Fruit fly (Drosophila melanogaster): ENCODE data around the gene Pi4KIIIalpha.

DNA sequence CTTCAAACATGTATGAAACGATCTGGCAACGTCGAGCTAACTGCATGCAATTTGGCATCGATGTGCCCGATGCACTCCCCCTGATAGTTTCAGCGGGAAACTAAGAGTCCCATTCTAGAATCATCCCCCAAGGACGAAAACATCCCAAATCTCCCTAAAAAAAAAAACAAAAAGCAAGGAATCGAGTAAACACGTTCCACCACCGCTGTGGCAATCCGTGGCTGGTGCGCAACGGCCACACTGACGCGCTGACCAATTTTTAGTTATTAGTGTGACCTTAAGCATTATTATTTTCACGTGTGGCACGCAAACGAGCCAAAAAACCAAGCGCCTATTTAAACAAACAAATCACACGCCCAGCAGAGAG lies 38.9 kb upstream of the Pi4KIIIalpha start, which contains the start of gene wds:
- TF ChIP-seq usp (GFP tag; optimal IDR thresholded peaks at IDR 0.05): no peak
- no peak for TF ChIP-seq psq (optimal IDR thresholded peaks at IDR 0.05)

Measured in whole organism.